Fruit fly (Drosophila melanogaster): ENCODE data around the gene Hmgcr.
A peak's percentile ranks its signal among the peaks of the same experiment; 100 is the strongest.

The Hmgcr gene

DNA sequence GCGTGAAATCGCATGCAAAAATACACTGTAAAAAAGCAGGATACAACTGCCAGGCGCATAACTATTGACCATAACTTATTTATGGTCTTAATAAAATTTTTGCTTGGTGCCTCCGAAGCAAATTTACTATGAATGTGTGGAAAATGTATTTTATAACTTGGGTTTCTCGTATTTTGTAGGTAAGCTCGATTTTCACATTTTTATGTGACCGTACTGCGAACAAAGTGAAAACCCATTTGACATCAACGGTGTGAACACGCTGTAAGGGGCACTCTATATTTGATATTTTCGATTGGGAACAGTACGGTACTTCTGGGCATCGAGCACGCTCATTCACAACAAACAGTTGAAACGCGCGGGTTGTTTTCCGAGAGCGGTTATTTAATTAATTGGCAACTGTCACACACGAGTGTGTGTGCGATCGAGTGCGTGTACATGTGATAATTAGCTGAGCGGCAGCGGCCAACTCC, 48.4 kb downstream of the Hmgcr start, which contains the start of the genes Nup98-96 and mbc (continued):
- peak; percentile 75 for TF ChIP-seq CG3281 (GFP tag; optimal IDR thresholded peaks at IDR 0.05)
- TF ChIP-seq Neu2 (GFP tag; optimal IDR thresholded peaks at IDR 0.05; ENCODE audit: borderline replicate concordance), result peak; percentile 74
- peak; percentile 45; the same call in 1 of the 2 replicates for TF ChIP-seq wdn (GFP tag; IDR thresholded peaks at IDR 0.05)
- no peak for TF ChIP-seq yki (optimal IDR thresholded peaks at IDR 0.05)
- peak; percentile 59 for TF ChIP-seq Fer1 (GFP tag; optimal IDR thresholded peaks at IDR 0.05)
- TF ChIP-seq CG10366 (GFP tag; IDR thresholded peaks at IDR 0.05), result peak; percentile 85
- TF ChIP-seq emc (GFP tag; optimal IDR thresholded peaks at IDR 0.05), result peak; percentile 84
- peak; percentile 78 for TF ChIP-seq CG4854 (GFP tag; optimal IDR thresholded peaks at IDR 0.05)
- TF ChIP-seq lab (GFP tag; optimal IDR thresholded peaks at IDR 0.05), result peak; percentile 79
- peak; percentile 86 for TF ChIP-seq gcm2 (GFP tag; optimal IDR thresholded peaks at IDR 0.05)
- peak; percentile 96 for TF ChIP-seq HmgD (GFP tag; optimal IDR thresholded peaks at IDR 0.05)
- TF ChIP-seq ssp (GFP tag; IDR thresholded peaks at IDR 0.05), result peak; percentile 100
- peak; percentile 67 for TF ChIP-seq CG9437 (GFP tag; optimal IDR thresholded peaks at IDR 0.05)
- TF ChIP-seq pnt (GFP tag; optimal IDR thresholded peaks at IDR 0.05), result peak; percentile 94
- peak; percentile 99 for TF ChIP-seq sens (GFP tag)
- TF ChIP-seq NFAT (GFP tag; IDR thresholded peaks at IDR 0.05), result peak; percentile 67
- TF ChIP-seq Ravus (GFP tag; IDR thresholded peaks at IDR 0.05), result peak; percentile 20; the same call in 1 of the 2 replicates
- peak; percentile 70 for TF ChIP-seq CG11723 (GFP tag; optimal IDR thresholded peaks at IDR 0.05)
- peak; percentile 93 for TF ChIP-seq CG9609 (GFP tag; optimal IDR thresholded peaks at IDR 0.05)
- TF ChIP-seq CG1233 (GFP tag; optimal IDR thresholded peaks at IDR 0.05), result peak; percentile 58
- TF ChIP-seq Pdp1 (GFP tag; optimal IDR thresholded peaks at IDR 0.05), result peak; percentile 90 to 94
- peak; percentile 85 for TF ChIP-seq Dad (GFP tag; optimal IDR thresholded peaks at IDR 0.05)
- peak; percentile 80 for TF ChIP-seq CG12299 (tag; optimal IDR thresholded peaks at IDR 0.05)
- no peak for TF ChIP-seq Kr (GFP tag; optimal IDR thresholded peaks at IDR 0.05)
- peak; percentile 31 for TF ChIP-seq Sox100B (GFP tag; optimal IDR thresholded peaks at IDR 0.05)
- peak; percentile 86 for TF ChIP-seq CG7839 (tag; optimal IDR thresholded peaks at IDR 0.05)
- peak; percentile 84 for TF ChIP-seq CG10209 (GFP tag; optimal IDR thresholded peaks at IDR 0.05)
- TF ChIP-seq CG11504 (tag; optimal IDR thresholded peaks at IDR 0.05), result peak; percentile 85
- peak; percentile 81 for TF ChIP-seq repo (GFP tag; optimal IDR thresholded peaks at IDR 0.05)
- TF ChIP-seq Nf-YB (GFP tag; optimal IDR thresholded peaks at IDR 0.05), result peak; percentile 57
- peak; percentile 62; the same call in 1 of the 3 replicates for TF ChIP-seq C15 (GFP tag; IDR thresholded peaks at IDR 0.05)
- TF ChIP-seq sna (GFP tag; IDR thresholded peaks at IDR 0.05; ENCODE audit: partially characterized antibody), result no peak
- peak; percentile 50 for TF ChIP-seq CG4707 (GFP tag; optimal IDR thresholded peaks at IDR 0.05)
- TF ChIP-seq CG18262 (tag; optimal IDR thresholded peaks at IDR 0.05), result peak; percentile 78
- TF ChIP-seq MBD-R2 (GFP tag; IDR thresholded peaks at IDR 0.05), result peak; percentile 67; the same call in 1 of the 2 replicates
- TF ChIP-seq CG10959 (GFP tag; IDR thresholded peaks at IDR 0.05), result peak; percentile 73
- peak; percentile 88 for TF ChIP-seq CG4820 (GFP tag; optimal IDR thresholded peaks at IDR 0.05)
- TF ChIP-seq CG6654 (GFP tag; optimal IDR thresholded peaks at IDR 0.05), result peak; percentile 22
- TF ChIP-seq fd64A (GFP tag; optimal IDR thresholded peaks at IDR 0.05), result no peak
- TF ChIP-seq insv (GFP tag; optimal IDR thresholded peaks at IDR 0.05), result peak in 1 of 2 experiments; percentile 62
- peak; percentile 76 for TF ChIP-seq CG12744 (GFP tag; optimal IDR thresholded peaks at IDR 0.05)
- peak; percentile 63 for TF ChIP-seq CG33557 (GFP tag; optimal IDR thresholded peaks at IDR 0.05)
- TF ChIP-seq chinmo (GFP tag; IDR thresholded peaks at IDR 0.05; ENCODE audit: partially characterized antibody), result peak; percentile 88; the same call in 2 of the 4 replicates
- peak; percentile 89 for TF ChIP-seq CG16863 (GFP tag; optimal IDR thresholded peaks at IDR 0.05)
- peak; percentile 43; the same call in 1 of the 3 replicates for TF ChIP-seq CG6175 (GFP tag; IDR thresholded peaks at IDR 0.05)
- TF ChIP-seq nmo (GFP tag; optimal IDR thresholded peaks at IDR 0.05), result peak; percentile 93
- TF ChIP-seq dm (GFP tag; optimal IDR thresholded peaks at IDR 0.05), result peak; percentile 95
- TF ChIP-seq CG5180 (GFP tag; optimal IDR thresholded peaks at IDR 0.05), result peak; percentile 58
- peak; percentile 81 for TF ChIP-seq CG4730 (GFP tag; IDR thresholded peaks at IDR 0.05)
- peak; percentile 68 for TF ChIP-seq D19A (tag; optimal IDR thresholded peaks at IDR 0.05)
